Fruit fly (Drosophila melanogaster) whole organism: ENCODE measurements around the gene CG32444.

Experiments
- CG8478 ChIP-seq: fragments of >200 bp; optimal IDR thresholded peaks from 2 replicates; lab custom pipeline; 2018; ENCODE audit warnings: inconsistent platforms
- Dll ChIP-seq: fragments of >200 bp; optimal IDR thresholded peaks from 2 replicates; lab custom pipeline; 2017
- EcR ChIP-seq, 2 experiments: fragments of >200 bp; optimal IDR thresholded peaks; 2 replicates each; lab custom pipeline; 2017; ENCODE audit warnings: missing biosample characterization in 2 of 2, missing genetic modification characterization in 2 of 2, missing genetic modification reagents in 2 of 2
- pan ChIP-seq: fragments of >200 bp; optimal IDR thresholded peaks from 2 replicates; lab custom pipeline; 2017
- psq ChIP-seq: fragments of >200 bp; optimal IDR thresholded peaks from 2 replicates; lab custom pipeline; 2017
- usp ChIP-seq: fragments of >200 bp; optimal IDR thresholded peaks from 2 replicates; lab custom pipeline; 2017; ENCODE audit warnings: missing biosample characterization, missing genetic modification characterization, mixed read lengths

DNA sequence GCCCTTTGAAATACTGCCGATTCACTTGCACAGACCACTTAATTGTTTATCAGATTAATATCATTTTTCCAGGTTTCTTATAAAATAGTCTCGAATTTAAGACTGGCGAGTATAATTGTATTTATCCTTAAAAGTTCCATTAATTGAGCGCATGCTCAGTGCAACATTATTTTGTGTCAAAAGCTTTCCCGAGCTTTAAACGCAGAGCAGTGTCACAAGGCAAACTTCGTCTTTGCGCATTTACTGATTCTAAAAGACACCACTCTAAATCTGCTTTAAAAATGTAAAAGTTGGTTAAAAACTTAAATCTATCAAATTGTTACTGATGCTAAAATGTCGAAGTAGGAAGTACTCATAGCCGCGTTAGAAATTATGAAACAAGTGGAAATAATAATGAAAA lies 11.2 kb upstream of the CG32444 start, which contains the start of the genes CG7166 and Alg11:
- TF ChIP-seq pan (lab: Kevin White, UChicago) (no peak), CG8478 (lab: Kevin White, UChicago) (no peak), Dll (no peak), psq (lab: Kevin White, UChicago) (no peak), EcR (GFP tag; optimal IDR thresholded peaks at IDR 0.05; lab: Kevin White, UChicago) (no peak), usp (no peak)
